Worm (Caenorhabditis elegans) whole organism, early embryonic: ENCODE measurements around the gene B0302.2.

Source experiments
- B0310.2 ChIP-seq: sonication (generic microtip); optimal IDR thresholded peaks from 2 replicates; lab custom pipeline; 2016; ENCODE audit warnings: mild to moderate bottlenecking, missing genetic modification characterization, missing compliant biosample characterization
- F13C5.2 ChIP-seq: sonication (generic microtip); optimal IDR thresholded peaks from 2 replicates; lab custom pipeline; 2017; ENCODE audit warnings: mild to moderate bottlenecking, missing genetic modification characterization, inconsistent platforms, missing compliant biosample characterization
- aly-1 ChIP-seq: sonication (generic microtip); optimal IDR thresholded peaks from 2 replicates; lab custom pipeline; 2016; ENCODE audit warnings: missing genetic modification characterization, missing compliant biosample characterization
- ama-1 ChIP-seq: fragments of 150-350 bp; optimal IDR thresholded peaks from 2 replicates; lab custom pipeline; 2014
- ceh-13 ChIP-seq: fragments of 200-800 bp; sonication (Bioruptor generic); optimal IDR thresholded peaks from 2 replicates; lab custom pipeline; 2018; ENCODE audit warnings: mild to moderate bottlenecking, missing genetic modification characterization, missing compliant biosample characterization
- ceh-36 ChIP-seq: sonication (generic microtip); optimal IDR thresholded peaks from 2 replicates; lab custom pipeline; 2016; ENCODE audit warnings: missing genetic modification characterization, inconsistent platforms, missing compliant biosample characterization
- ets-7 ChIP-seq: sonication (generic microtip); optimal IDR thresholded peaks from 2 replicates; lab custom pipeline; 2016; ENCODE audit warnings: missing genotype, missing genetic modification characterization, missing compliant biosample characterization
- flt-1 ChIP-seq: fragments of 200-800 bp; sonication (Bioruptor generic); IDR thresholded peaks from 2 replicates; pipeline ENCODE4 v1.3.6; 2022; ENCODE audit warnings: missing genetic modification characterization, missing compliant biosample characterization
- hmbx-1 ChIP-seq: sonication (generic microtip); optimal IDR thresholded peaks from 2 replicates; lab custom pipeline; 2016; ENCODE audit warnings: mild to moderate bottlenecking, missing genetic modification characterization, missing compliant biosample characterization
- hmg-4 ChIP-seq: fragments of 200-800 bp; sonication (Bioruptor generic); optimal IDR thresholded peaks from 2 replicates; lab custom pipeline; 2018; ENCODE audit warnings: mild to moderate bottlenecking, missing genetic modification characterization, missing compliant biosample characterization
- hnd-1 ChIP-seq: sonication (generic microtip); optimal IDR thresholded peaks from 2 replicates; lab custom pipeline; 2016; ENCODE audit warnings: missing genetic modification characterization, missing compliant biosample characterization
- pes-1 ChIP-seq: fragments of 200-800 bp; sonication (Bioruptor generic); IDR thresholded peaks from 2 replicates; pipeline ENCODE4 v1.3.6; 2022; ENCODE audit warnings: missing genetic modification reagents, missing genetic modification characterization, missing compliant biosample characterization
- scrt-1 ChIP-seq: fragments of 200-800 bp; sonication (Bioruptor generic); IDR thresholded peaks from 2 replicates; pipeline ENCODE4 v1.3.6; 2022; ENCODE audit warnings: missing genetic modification characterization, missing compliant biosample characterization
- sea-1 ChIP-seq: fragments of 200-800 bp; sonication (Bioruptor generic); conservative IDR thresholded peaks from 2 replicates; pipeline ENCODE4 v1.3.6; 2022; ENCODE audit warnings: missing genetic modification characterization, missing compliant biosample characterization
- tbx-11 ChIP-seq: fragments of 200-800 bp; sonication (Bioruptor generic); IDR thresholded peaks from 2 replicates; pipeline ENCODE4 v1.3.6; 2022; ENCODE audit warnings: missing genetic modification characterization, missing compliant biosample characterization
- tbx-37 ChIP-seq: fragments of 200-800 bp; sonication (Bioruptor generic); conservative IDR thresholded peaks from 2 replicates; pipeline ENCODE4 v1.3.6; 2022; ENCODE audit warnings: missing genetic modification reagents, missing genetic modification characterization, missing compliant biosample characterization
- tra-4 ChIP-seq: sonication (generic microtip); optimal IDR thresholded peaks from 2 replicates; lab custom pipeline; 2017; ENCODE audit warnings: missing genetic modification characterization, missing compliant biosample characterization

B0302.2 gene

DNA sequence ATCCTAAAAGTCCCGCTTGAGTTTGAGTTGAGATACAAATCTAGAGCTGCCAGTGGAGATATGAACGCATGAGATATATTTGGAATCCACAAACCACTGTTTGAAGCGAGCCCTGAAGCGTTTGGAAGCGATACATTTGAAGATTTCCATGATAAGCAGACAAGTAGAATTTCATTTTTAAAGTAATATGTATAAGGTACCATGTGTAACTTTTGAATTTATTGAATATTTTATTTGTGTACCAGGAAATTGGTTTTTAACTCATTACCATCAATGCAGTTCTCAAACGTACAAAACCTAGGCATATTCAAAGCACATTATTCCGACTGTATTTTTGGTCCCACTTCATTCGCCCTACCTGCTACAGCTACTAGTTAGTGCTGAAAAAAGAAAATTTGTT, at the start of gene B0302.2:
Gene B0302.2, plus strand, starts transcription at position 301 of the 400 bp plus-strand sequence.
- no peak for TF ChIP-seq ama-1
- no peak for TF ChIP-seq aly-1
- TF ChIP-seq pes-1 (GFP tag; lab: Robert Waterston, UW): no peak
- no peak for TF ChIP-seq sea-1 (GFP tag; lab: Robert Waterston, UW)
- TF ChIP-seq flt-1 (GFP tag; lab: Robert Waterston, UW): no peak
- TF ChIP-seq F13C5.2 (tag; lab: Kevin White, UChicago): no peak
- TF ChIP-seq hmbx-1 (tag; lab: Kevin White, UChicago): no peak
- TF ChIP-seq hmg-4: no peak
- no peak for TF ChIP-seq B0310.2
- no peak for TF ChIP-seq tbx-11 (GFP tag; lab: Robert Waterston, UW)

- no peak for TF ChIP-seq flt-1 (GFP tag; lab: Robert Waterston, UW)
Measured at ce11 chrX:17134427-17134826, 43.9 kb upstream of the B0302.2 start, which contains the start of gene K09E3.7. Gene K09E3.7, minus strand, starts transcription at chrX:17134527.

ce11 chrX:17135704-17136103, 42.6 kb upstream of the B0302.2 start:
- no peak for TF ChIP-seq scrt-1
- no peak for TF ChIP-seq tbx-37 (GFP tag; lab: Robert Waterston, UW)
- TF ChIP-seq ceh-36 (tag; lab: Kevin White, UChicago): no peak
- no peak for TF ChIP-seq hnd-1
- TF ChIP-seq ceh-13: no peak
- no peak for TF ChIP-seq aly-1
- TF ChIP-seq hmg-4: no peak
- TF ChIP-seq flt-1 (GFP tag; lab: Robert Waterston, UW): no peak
- TF ChIP-seq pes-1 (GFP tag; lab: Robert Waterston, UW): no peak
- no peak for TF ChIP-seq tbx-11 (GFP tag; lab: Robert Waterston, UW)
- TF ChIP-seq hmbx-1 (tag; lab: Kevin White, UChicago): no peak
- TF ChIP-seq tra-4: no peak
- TF ChIP-seq F13C5.2 (tag; lab: Kevin White, UChicago): no peak
- TF ChIP-seq ama-1: no peak
- no peak for TF ChIP-seq ets-7 (tag; lab: Kevin White, UChicago)
- TF ChIP-seq B0310.2: no peak
- no peak for TF ChIP-seq sea-1 (GFP tag; lab: Robert Waterston, UW)

ce11 chrX:17138060-17138557, 40.2 kb upstream of the B0302.2 start, which contains the start of gene cnp-3:
Gene cnp-3, minus strand, starts transcription at chrX:17138110.
- TF ChIP-seq flt-1 (GFP tag; lab: Robert Waterston, UW) (no peak), ceh-13 (no peak), tbx-11 (GFP tag; lab: Robert Waterston, UW) (no peak), hmbx-1 (tag; lab: Kevin White, UChicago) (no peak), pes-1 (GFP tag; lab: Robert Waterston, UW) (no peak), ama-1 (no peak), hnd-1 (no peak), ceh-36 (tag; lab: Kevin White, UChicago) (no peak), hmg-4 (no peak), B0310.2 (no peak), scrt-1 (no peak), sea-1 (GFP tag; lab: Robert Waterston, UW) (no peak), tra-4 (no peak), tbx-37 (GFP tag; lab: Robert Waterston, UW) (no peak), aly-1 (no peak), F13C5.2 (tag; lab: Kevin White, UChicago) (no peak)

- TF ChIP-seq ceh-36 (tag; lab: Kevin White, UChicago) (no peak), flt-1 (GFP tag; lab: Robert Waterston, UW) (no peak)
Measured at ce11 chrX:17139204-17139780, 39.0 kb upstream of the B0302.2 start.

- TF ChIP-seq tbx-11 (GFP tag; lab: Robert Waterston, UW) (no peak), aly-1 (no peak), pes-1 (GFP tag; lab: Robert Waterston, UW) (no peak), B0310.2 (no peak), scrt-1 (no peak), tbx-37 (GFP tag; lab: Robert Waterston, UW) (no peak), hmbx-1 (tag; lab: Kevin White, UChicago) (no peak), ets-7 (tag; lab: Kevin White, UChicago) (no peak), flt-1 (GFP tag; lab: Robert Waterston, UW) (no peak), F13C5.2 (tag; lab: Kevin White, UChicago) (no peak), ceh-36 (tag; lab: Kevin White, UChicago) (no peak), hmg-4 (no peak), ama-1 (no peak), ceh-13 (no peak), hnd-1 (no peak)
Measured at ce11 chrX:17140447-17140846, 37.9 kb upstream of the B0302.2 start.

DNA sequence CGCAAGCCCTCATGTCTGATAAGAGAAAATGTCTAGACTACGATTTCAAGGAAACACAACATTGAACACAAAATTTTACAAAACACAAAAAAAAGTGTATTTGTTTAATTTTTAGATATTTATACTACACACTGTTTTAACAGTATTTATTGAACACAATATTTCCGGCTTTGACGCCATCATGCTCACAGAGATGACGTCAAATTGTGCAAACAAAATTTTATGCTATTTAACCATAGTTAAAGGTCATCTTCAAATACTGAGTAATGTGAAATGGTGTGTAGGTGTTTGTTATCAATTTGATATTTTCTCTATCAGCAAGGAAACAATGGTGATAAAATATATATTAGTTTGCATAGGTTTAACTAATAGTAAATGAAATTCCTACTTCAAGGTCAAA, 31.8 kb upstream of the B0302.2 start:
- TF ChIP-seq B0310.2 (no peak), flt-1 (GFP tag; lab: Robert Waterston, UW) (no peak), pes-1 (GFP tag; lab: Robert Waterston, UW) (no peak), sea-1 (GFP tag; lab: Robert Waterston, UW) (no peak), hnd-1 (no peak), ceh-13 (no peak), scrt-1 (no peak), tra-4 (no peak), ceh-36 (tag; lab: Kevin White, UChicago) (no peak), tbx-37 (GFP tag; lab: Robert Waterston, UW) (no peak), hmg-4 (no peak), tbx-11 (GFP tag; lab: Robert Waterston, UW) (no peak), hmbx-1 (tag; lab: Kevin White, UChicago) (no peak), ama-1 (no peak)

DNA sequence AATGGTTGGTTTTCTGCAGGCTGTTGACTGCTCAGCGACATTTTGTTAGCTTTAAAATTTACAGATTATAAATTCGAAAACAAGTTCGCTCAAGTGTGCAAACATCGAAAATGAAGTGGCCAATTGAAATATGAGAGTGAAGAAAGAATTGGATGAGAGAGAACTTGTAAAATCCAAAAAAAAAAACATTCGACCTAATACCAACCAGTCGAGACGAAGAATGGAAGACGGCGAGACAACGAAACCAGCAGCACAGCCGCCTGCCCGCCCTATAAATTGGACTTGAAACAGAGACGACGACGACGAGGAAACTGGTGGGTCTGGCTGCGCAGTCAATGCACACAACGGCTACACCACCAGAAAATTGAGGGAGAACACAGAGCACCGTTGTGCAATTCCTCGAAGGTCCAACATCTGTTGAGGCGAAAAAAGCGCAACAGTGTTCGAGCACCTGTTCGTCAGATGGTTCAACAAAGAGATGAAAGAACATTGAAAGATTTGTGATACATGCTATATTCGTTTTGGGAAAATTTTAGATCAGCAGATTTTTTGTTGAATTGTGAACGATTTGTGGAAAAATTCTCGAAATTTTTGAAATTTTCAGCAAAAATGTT, 28.4 kb upstream of the B0302.2 start, which contains the start of gene T23C6.4:
Gene T23C6.4, minus strand, starts transcription at position 51 of the 614 bp plus-strand sequence.
- TF ChIP-seq B0310.2 (no peak), hmg-4 (peak; percentile 31), ceh-13 (no peak), tbx-37 (GFP tag; lab: Robert Waterston, UW) (no peak)
